Fruit fly (Drosophila melanogaster): ENCODE data around the gene nst.

nst gene

dm6 chr3L:12572366-12572765 is 42.4 kb upstream of the nst start, which contains the start of gene sowah (continued):
- TF ChIP-seq cyc (GFP tag; optimal IDR thresholded peaks at IDR 0.05) (peak; percentile 54), svp (GFP tag) (no peak), CG10669 (GFP tag; optimal IDR thresholded peaks at IDR 0.05) (peak; percentile 17), fkh (GFP tag; optimal IDR thresholded peaks at IDR 0.05) (peak; percentile 97), ss (GFP tag; optimal IDR thresholded peaks at IDR 0.05) (peak in 1 of 2 experiments; percentile 14), CG6808 (GFP tag; optimal IDR thresholded peaks at IDR 0.05) (no peak), Met (GFP tag; optimal IDR thresholded peaks at IDR 0.05) (peak; percentile 35), salr (GFP tag; optimal IDR thresholded peaks at IDR 0.05) (peak in 1 of 2 experiments; percentile 37), dsx (GFP tag; optimal IDR thresholded peaks at IDR 0.05; ENCODE audit: poor library complexity, severe bottlenecking) (peak; percentile 27)

DNA sequence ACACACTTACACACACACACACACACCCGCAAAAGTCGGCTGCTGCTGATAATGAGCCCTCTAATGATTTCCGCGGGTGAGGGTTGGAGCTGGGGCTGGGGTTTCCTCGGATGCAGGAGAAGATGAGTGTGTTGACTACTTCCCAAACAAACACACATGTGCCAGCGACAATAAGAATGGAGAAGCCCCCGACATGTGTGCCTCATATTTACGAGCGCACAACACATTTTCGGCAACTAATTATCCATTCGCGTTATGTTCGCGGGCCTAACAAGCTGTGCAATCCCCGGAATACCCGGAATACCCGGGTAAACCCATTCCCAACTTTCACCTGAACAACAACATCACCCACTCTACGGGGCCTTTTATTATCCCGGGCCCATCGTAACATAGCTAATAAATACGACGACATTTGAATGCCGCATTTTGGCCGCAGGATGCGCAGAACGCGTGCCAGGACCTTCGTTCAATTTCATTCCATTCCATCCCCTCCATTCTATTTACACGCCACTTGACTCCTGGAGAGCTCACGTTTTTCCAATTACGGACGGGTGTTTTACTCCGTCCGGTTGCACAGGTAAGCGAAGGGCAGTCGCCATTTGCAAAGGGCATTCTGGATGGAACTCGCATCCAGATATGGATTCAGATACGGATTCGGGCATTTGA is 36.2 kb upstream of the nst start:
- TF ChIP-seq fd85E (GFP tag; optimal IDR thresholded peaks at IDR 0.05) (no peak), topi (GFP tag; optimal IDR thresholded peaks at IDR 0.05) (no peak), CG6854 (GFP tag; optimal IDR thresholded peaks at IDR 0.05) (no peak), CG7368 (GFP tag; optimal IDR thresholded peaks at IDR 0.05) (no peak), eg (GFP tag; IDR thresholded peaks at IDR 0.05) (no peak), cyc (GFP tag; optimal IDR thresholded peaks at IDR 0.05) (no peak), Eip75B (GFP tag; optimal IDR thresholded peaks at IDR 0.05) (no peak), salr (GFP tag; optimal IDR thresholded peaks at IDR 0.05) (no peak), CG11902 (GFP tag; optimal IDR thresholded peaks at IDR 0.05) (no peak), Hr39 (GFP tag; optimal IDR thresholded peaks at IDR 0.05) (no peak), Ets96B (tag; optimal IDR thresholded peaks at IDR 0.05) (no peak), CG10631 (GFP tag; optimal IDR thresholded peaks at IDR 0.05) (no peak), fkh (GFP tag; optimal IDR thresholded peaks at IDR 0.05) (no peak), CG10669 (GFP tag; optimal IDR thresholded peaks at IDR 0.05) (no peak), pdm3 (GFP tag; optimal IDR thresholded peaks at IDR 0.05) (no peak), Hr38 (GFP tag; optimal IDR thresholded peaks at IDR 0.05) (no peak)

dm6 chr3L:12565422-12565821 is 35.5 kb upstream of the nst start:
- no peak for TF ChIP-seq esn (GFP tag; optimal IDR thresholded peaks at IDR 0.05)
- no peak for TF ChIP-seq Smox (GFP tag; optimal IDR thresholded peaks at IDR 0.05)
- TF ChIP-seq svp (GFP tag), result no peak
- no peak for TF ChIP-seq CG11902 (GFP tag; optimal IDR thresholded peaks at IDR 0.05)
- no peak for TF ChIP-seq salr (GFP tag; optimal IDR thresholded peaks at IDR 0.05)
- TF ChIP-seq dac (GFP tag; optimal IDR thresholded peaks at IDR 0.05), result no peak
- TF ChIP-seq pdm3 (GFP tag; optimal IDR thresholded peaks at IDR 0.05), result no peak
- no peak for TF ChIP-seq achi (GFP tag; optimal IDR thresholded peaks at IDR 0.05)
- no peak for TF ChIP-seq Eip93F (GFP tag; optimal IDR thresholded peaks at IDR 0.05)
- TF ChIP-seq net (GFP tag; optimal IDR thresholded peaks at IDR 0.05), result no peak
- TF ChIP-seq CG32006 (GFP tag; optimal IDR thresholded peaks at IDR 0.05), result no peak
- no peak for TF ChIP-seq CG8119 (GFP tag; IDR thresholded peaks at IDR 0.05)
- TF ChIP-seq OdsH (GFP tag; optimal IDR thresholded peaks at IDR 0.05), result no peak
- TF ChIP-seq Met (GFP tag; optimal IDR thresholded peaks at IDR 0.05), result no peak
- no peak for TF ChIP-seq CG8632 (GFP tag; optimal IDR thresholded peaks at IDR 0.05)
- no peak for TF ChIP-seq Blimp-1 (GFP tag; optimal IDR thresholded peaks at IDR 0.05)

DNA sequence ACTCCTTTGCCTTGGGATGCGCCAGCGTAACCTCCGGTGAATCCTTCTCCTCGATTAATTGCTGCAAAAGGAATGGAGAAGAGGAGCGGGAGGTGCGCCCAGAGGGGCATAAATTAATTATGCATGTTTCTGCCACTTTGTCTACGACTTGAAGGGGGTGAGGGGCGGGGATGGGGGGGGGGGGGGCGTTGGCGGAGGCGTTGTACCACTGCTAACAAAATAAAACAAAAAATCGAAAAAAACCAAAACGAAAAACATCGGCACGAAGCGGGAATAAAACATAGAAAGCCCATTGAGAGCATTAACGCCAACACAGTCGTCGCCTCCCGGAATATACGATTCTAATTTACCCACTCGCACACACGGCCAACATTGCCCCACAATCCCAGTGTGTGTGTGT is 35.0 kb upstream of the nst start:
- TF ChIP-seq achi (GFP tag; optimal IDR thresholded peaks at IDR 0.05), result no peak
- peak; percentile 41; the same call in 1 of the 3 replicates for TF ChIP-seq eg (GFP tag; IDR thresholded peaks at IDR 0.05)
- TF ChIP-seq CG32006 (GFP tag; optimal IDR thresholded peaks at IDR 0.05), result no peak
- TF ChIP-seq CG8319 (GFP tag; optimal IDR thresholded peaks at IDR 0.05), result no peak

- TF ChIP-seq acj6 (GFP tag; optimal IDR thresholded peaks at IDR 0.05) (no peak), Ets96B (tag; optimal IDR thresholded peaks at IDR 0.05) (no peak), CG3032 (tag; optimal IDR thresholded peaks at IDR 0.05) (no peak), eg (GFP tag; IDR thresholded peaks at IDR 0.05) (no peak), CG11762 (GFP tag; optimal IDR thresholded peaks at IDR 0.05; ENCODE audit: insufficient read depth) (no peak), ss (GFP tag; optimal IDR thresholded peaks at IDR 0.05) (no peak), CG8119 (GFP tag; IDR thresholded peaks at IDR 0.05) (no peak), Blimp-1 (GFP tag; optimal IDR thresholded peaks at IDR 0.05) (no peak), Ets21C (GFP tag; optimal IDR thresholded peaks at IDR 0.05) (no peak), dac (GFP tag; optimal IDR thresholded peaks at IDR 0.05) (no peak), CG4318 (GFP tag; optimal IDR thresholded peaks at IDR 0.05) (no peak), topi (GFP tag; optimal IDR thresholded peaks at IDR 0.05) (no peak), CG3919 (GFP tag; optimal IDR thresholded peaks at IDR 0.05) (no peak), Hr4 (GFP tag; optimal IDR thresholded peaks at IDR 0.05) (no peak), esn (GFP tag; optimal IDR thresholded peaks at IDR 0.05) (no peak), OdsH (GFP tag; optimal IDR thresholded peaks at IDR 0.05) (no peak), vri (GFP tag; optimal IDR thresholded peaks at IDR 0.05) (no peak)
Measured at dm6 chr3L:12564284-12564683, 34.3 kb upstream of the nst start.
